Worm (Caenorhabditis elegans): ENCODE data around the gene eef-1G.

DNA sequence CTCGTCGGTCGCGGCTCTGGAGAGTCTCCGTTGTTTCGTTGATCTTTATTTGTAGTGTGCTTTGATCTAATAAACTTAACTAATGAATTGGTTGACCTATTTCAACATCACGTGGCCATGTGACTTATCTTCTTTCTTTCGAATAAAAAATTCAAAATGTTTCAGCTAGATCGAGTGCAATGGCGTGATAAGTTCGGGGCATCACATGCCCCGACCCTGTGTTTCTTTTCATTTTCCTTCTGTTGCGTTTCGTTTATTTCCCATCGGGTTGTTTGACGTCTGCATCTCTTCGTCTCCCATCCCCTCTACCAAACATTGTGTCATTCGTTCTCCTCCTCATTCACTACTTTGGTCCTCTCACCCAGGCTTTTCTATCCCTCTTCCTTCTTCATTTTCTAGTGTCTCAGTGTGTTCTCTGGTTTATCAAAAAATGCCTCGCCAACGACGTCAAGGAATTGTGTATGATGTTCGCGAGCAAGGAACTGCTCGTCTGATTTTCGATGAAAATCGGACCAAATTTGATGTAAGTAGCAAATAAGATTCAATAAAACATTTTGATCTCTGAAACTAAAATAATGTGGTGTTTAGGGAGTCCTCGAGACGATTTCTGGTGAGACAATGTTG lies 13.8 kb upstream of the eef-1G start, which contains the start of gene F17C11.4:
- TF ChIP-seq klf-2 (GFP tag; conservative IDR thresholded peaks at IDR 0.05) (no peak), ref-1 (GFP tag; conservative IDR thresholded peaks at IDR 0.05) (no peak), flt-1 (GFP tag; IDR thresholded peaks at IDR 0.05) (no peak), cog-1 (tag; optimal IDR thresholded peaks at IDR 0.05) (no peak), ztf-23 (GFP tag; IDR thresholded peaks at IDR 0.05) (peak; percentile 34; the same call in 1 of the 2 replicates), T22C8.4 (GFP tag; IDR thresholded peaks at IDR 0.05) (no peak), tab-1 (GFP tag; IDR thresholded peaks at IDR 0.05) (no peak)
